Fruit fly (Drosophila melanogaster): Measurements from ENCODE around the gene Dysb.

Dysb gene

DNA sequence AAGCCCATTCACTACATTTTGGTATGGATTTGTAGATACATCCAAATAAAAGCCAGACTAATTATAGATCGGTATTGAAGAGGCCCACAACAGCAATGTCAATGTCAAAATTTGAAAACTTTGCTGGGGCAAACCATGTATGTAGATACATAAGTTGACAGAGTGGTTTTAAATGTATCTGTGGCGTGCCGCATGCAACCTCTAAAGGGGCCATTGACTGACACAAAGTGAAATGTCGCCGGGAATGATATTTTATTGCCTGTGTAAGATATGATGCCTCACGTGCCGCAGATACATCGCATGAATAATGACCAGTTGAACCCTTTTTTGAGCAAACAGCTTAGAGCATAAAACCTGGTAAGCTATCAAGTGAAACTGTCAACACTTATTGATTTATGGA is 34.9 kb upstream of the Dysb start:
- TF ChIP-seq wek (GFP tag; optimal IDR thresholded peaks at IDR 0.05), result no peak
- TF ChIP-seq CoRest (tag; optimal IDR thresholded peaks at IDR 0.05), result no peak
- no peak for TF ChIP-seq CG7271 (tag; optimal IDR thresholded peaks at IDR 0.05)
- no peak for TF ChIP-seq sens (GFP tag)
- TF ChIP-seq Taf1 (GFP tag; IDR thresholded peaks at IDR 0.05), result no peak
- TF ChIP-seq E2f1 (GFP tag; IDR thresholded peaks at IDR 0.05), result no peak
- no peak for TF ChIP-seq CG11695 (GFP tag; IDR thresholded peaks at IDR 0.05)
- TF ChIP-seq kni (GFP tag; optimal IDR thresholded peaks at IDR 0.05), result peak; percentile 24
- no peak for TF ChIP-seq CG12391 (tag; optimal IDR thresholded peaks at IDR 0.05)
- no peak for TF ChIP-seq CG8359 (GFP tag; optimal IDR thresholded peaks at IDR 0.05; ENCODE audit: borderline replicate concordance)
- TF ChIP-seq CG4360 (GFP tag; IDR thresholded peaks at IDR 0.05), result no peak
- TF ChIP-seq cwo (GFP tag; optimal IDR thresholded peaks at IDR 0.05), result peak; percentile 55
- TF ChIP-seq B-H1 (GFP tag; IDR thresholded peaks at IDR 0.05), result no peak
- TF ChIP-seq scrt (GFP tag; optimal IDR thresholded peaks at IDR 0.05), result no peak
- TF ChIP-seq maf-S (GFP tag; optimal IDR thresholded peaks at IDR 0.05), result no peak
- no peak for TF ChIP-seq cad (GFP tag; optimal IDR thresholded peaks at IDR 0.05)
- TF ChIP-seq chm (GFP tag; IDR thresholded peaks at IDR 0.05), result no peak
- TF ChIP-seq tgo (GFP tag; IDR thresholded peaks at IDR 0.05), result no peak
- peak; percentile 33 for TF ChIP-seq oc (tag; optimal IDR thresholded peaks at IDR 0.05)
- TF ChIP-seq bowl (GFP tag; IDR thresholded peaks at IDR 0.05), result no peak
- TF ChIP-seq CG12942 (GFP tag; optimal IDR thresholded peaks at IDR 0.05), result no peak
- no peak for TF ChIP-seq ranshi (GFP tag; IDR thresholded peaks at IDR 0.05)
- TF ChIP-seq CG17912 (GFP tag; optimal IDR thresholded peaks at IDR 0.05), result no peak
- no peak for TF ChIP-seq CG9817 (tag; optimal IDR thresholded peaks at IDR 0.05)
- no peak for TF ChIP-seq CG14050 (GFP tag; IDR thresholded peaks at IDR 0.05)
- TF ChIP-seq CG9727 (GFP tag; optimal IDR thresholded peaks at IDR 0.05), result no peak
- no peak for TF ChIP-seq CG5245 (GFP tag; optimal IDR thresholded peaks at IDR 0.05)
- no peak for TF ChIP-seq CkIIα-i1 (GFP tag; IDR thresholded peaks at IDR 0.05)
- peak; percentile 74 for TF ChIP-seq lab (GFP tag; optimal IDR thresholded peaks at IDR 0.05)
- TF ChIP-seq Adf1 (GFP tag; IDR thresholded peaks at IDR 0.05), result no peak
- TF ChIP-seq schlank (tag; optimal IDR thresholded peaks at IDR 0.05), result no peak
- TF ChIP-seq D19A (tag; optimal IDR thresholded peaks at IDR 0.05), result no peak
- TF ChIP-seq pzg (GFP tag; optimal IDR thresholded peaks at IDR 0.05), result no peak
- no peak for TF ChIP-seq Xrp1 (GFP tag; IDR thresholded peaks at IDR 0.05)
- TF ChIP-seq CG14667 (GFP tag; IDR thresholded peaks at IDR 0.05), result no peak
- no peak for TF ChIP-seq CG11723 (GFP tag; optimal IDR thresholded peaks at IDR 0.05)
- TF ChIP-seq pan (optimal IDR thresholded peaks at IDR 0.05), result no peak
- TF ChIP-seq pan (GFP tag; optimal IDR thresholded peaks at IDR 0.05 in 1 of 2, IDR thresholded peaks at IDR 0.05 in 1 of 2), result no peak
- no peak for TF ChIP-seq CG10565 (GFP tag; optimal IDR thresholded peaks at IDR 0.05)
- TF ChIP-seq Nf-YB (GFP tag; optimal IDR thresholded peaks at IDR 0.05), result no peak
- peak; percentile 18 for TF ChIP-seq sd (tag; optimal IDR thresholded peaks at IDR 0.05)
- TF ChIP-seq ind (GFP tag; optimal IDR thresholded peaks at IDR 0.05), result no peak
- TF ChIP-seq pb (GFP tag; optimal IDR thresholded peaks at IDR 0.05), result no peak
- TF ChIP-seq CG7786 (GFP tag; optimal IDR thresholded peaks at IDR 0.05), result no peak
- no peak for TF ChIP-seq vnd (GFP tag; IDR thresholded peaks at IDR 0.05; ENCODE audit: partially characterized antibody)
- no peak for TF ChIP-seq CG17385 (GFP tag; optimal IDR thresholded peaks at IDR 0.05)
- no peak for TF ChIP-seq Hr39 (optimal IDR thresholded peaks at IDR 0.05)
- TF ChIP-seq stwl (tag; optimal IDR thresholded peaks at IDR 0.05), result no peak
- TF ChIP-seq nerfin-1 (tag; optimal IDR thresholded peaks at IDR 0.05), result no peak
- no peak for TF ChIP-seq CG12071 (GFP tag; optimal IDR thresholded peaks at IDR 0.05)
- no peak for TF ChIP-seq zen (tag; optimal IDR thresholded peaks at IDR 0.05)
- TF ChIP-seq CG11398 (GFP tag; optimal IDR thresholded peaks at IDR 0.05), result no peak
- TF ChIP-seq cg (GFP tag; optimal IDR thresholded peaks at IDR 0.05), result peak; percentile 12
